Fruit fly (Drosophila melanogaster) whole organism, embryonic: Measurements from ENCODE around the gene CG4820.

Experiments
- Atf3 ChIP-seq: fragments of 200-800 bp; sonication (Bioruptor generic); optimal IDR thresholded peaks from 3 replicates; lab custom pipeline; 2016; ENCODE audit warnings: missing biosample characterization, missing genetic modification characterization
- B-H1 ChIP-seq: fragments of 200-800 bp; sonication (Bioruptor generic); IDR thresholded peaks from 3 replicates; pipeline ENCODE4 v1.3.6; 2022; ENCODE audit warnings: missing biosample characterization, missing genetic modification characterization
- CG1024 ChIP-seq: fragments of 200-800 bp; sonication (Bioruptor generic); IDR thresholded peaks from 2 replicates; pipeline ENCODE4 v1.3.6; 2022; ENCODE audit warnings: missing biosample characterization, missing genetic modification characterization
- CG10366 ChIP-seq: fragments of 200-800 bp; sonication (Bioruptor generic); IDR thresholded peaks from 2 replicates; pipeline ENCODE4 v1.3.6; 2022; ENCODE audit warnings: missing biosample characterization, missing genetic modification characterization
- CG12942 ChIP-seq: fragments of 200-800 bp; sonication (Bioruptor generic); optimal IDR thresholded peaks from 3 replicates; lab custom pipeline; 2016; ENCODE audit warnings: missing biosample characterization, missing genetic modification characterization
- CG13894 ChIP-seq: fragments of 200-800 bp; sonication (Bioruptor generic); optimal IDR thresholded peaks from 3 replicates; lab custom pipeline; 2018; ENCODE audit warnings: missing biosample characterization, mild to moderate bottlenecking, missing genetic modification characterization, moderate library complexity
- CG14014 ChIP-seq: fragments of 200-800 bp; sonication (Bioruptor generic); IDR thresholded peaks from 2 replicates; pipeline ENCODE4 v1.3.6; 2022; ENCODE audit warnings: missing biosample characterization, missing genetic modification characterization
- CG14710 ChIP-seq: fragments of 200-800 bp; sonication (Bioruptor generic); optimal IDR thresholded peaks from 3 replicates; lab custom pipeline; 2019; ENCODE audit warnings: missing biosample characterization, mild to moderate bottlenecking, missing genetic modification characterization, moderate library complexity
- CG15073 ChIP-seq: fragments of 200-800 bp; sonication (Bioruptor generic); optimal IDR thresholded peaks from 2 replicates; lab custom pipeline; 2016; ENCODE audit warnings: missing biosample characterization, missing genetic modification characterization
- CG15269 ChIP-seq: fragments of 200-800 bp; sonication (Bioruptor generic); optimal IDR thresholded peaks from 2 replicates; lab custom pipeline; 2018; ENCODE audit warnings: missing biosample characterization, mild to moderate bottlenecking, missing genetic modification characterization, moderate library complexity
- CG15514 ChIP-seq: fragments of 200-800 bp; sonication (Bioruptor generic); optimal IDR thresholded peaks from 3 replicates; lab custom pipeline; 2017; ENCODE audit warnings: missing biosample characterization, missing genetic modification characterization, mild to moderate bottlenecking, moderate library complexity, missing genetic modification reagents
- CG1792 ChIP-seq: fragments of 200-800 bp; sonication (Bioruptor generic); optimal IDR thresholded peaks from 2 replicates; lab custom pipeline; 2016; ENCODE audit warnings: missing biosample characterization, missing genetic modification characterization
- CG30020 ChIP-seq: fragments of 200-800 bp; optimal IDR thresholded peaks from 2 replicates; lab custom pipeline; 2019; ENCODE audit warnings: missing biosample characterization, mild to moderate bottlenecking, missing genetic modification characterization, moderate library complexity
- CG34224 ChIP-seq: fragments of 200-800 bp; sonication (Bioruptor generic); IDR thresholded peaks from 3 replicates; pipeline ENCODE4 v1.3.6; 2022; ENCODE audit warnings: missing biosample characterization, missing genetic modification characterization; ENCODE audit not compliant: partially characterized antibody
- CG6683 ChIP-seq: fragments of 200-800 bp; sonication (Bioruptor generic); optimal IDR thresholded peaks from 2 replicates; lab custom pipeline; 2017; ENCODE audit warnings: missing biosample characterization, mild to moderate bottlenecking, missing genetic modification characterization, missing genetic modification reagents
- CG6791 ChIP-seq: fragments of 200-800 bp; sonication (Bioruptor generic); IDR thresholded peaks from 3 replicates; pipeline ENCODE4 v1.3.6; 2022; ENCODE audit warnings: missing biosample characterization, missing genetic modification characterization; ENCODE audit not compliant: partially characterized antibody
- CG7963 ChIP-seq: fragments of 200-800 bp; sonication (Bioruptor generic); IDR thresholded peaks from 3 replicates; pipeline ENCODE4 v1.3.6; 2022; ENCODE audit warnings: missing biosample characterization, missing genetic modification characterization; ENCODE audit not compliant: partially characterized antibody
- CG9437 ChIP-seq: fragments of 200-800 bp; sonication (Bioruptor generic); optimal IDR thresholded peaks from 2 replicates; lab custom pipeline; 2018; ENCODE audit warnings: missing biosample characterization, mild to moderate bottlenecking, missing genetic modification characterization
- CrebB ChIP-seq: fragments of 200-800 bp; sonication (Bioruptor generic); optimal IDR thresholded peaks from 3 replicates; lab custom pipeline; 2018; ENCODE audit warnings: missing biosample characterization, mild to moderate bottlenecking, missing genetic modification characterization
- Dbx ChIP-seq: fragments of 200-800 bp; sonication (Bioruptor generic); IDR thresholded peaks from 3 replicates; pipeline ENCODE4 v1.3.6; 2022; ENCODE audit warnings: missing biosample characterization, missing genetic modification characterization
- Elba2 ChIP-seq: fragments of 200-800 bp; sonication (Bioruptor generic); optimal IDR thresholded peaks from 3 replicates; lab custom pipeline; 2016; ENCODE audit warnings: missing biosample characterization, missing genetic modification characterization
- HmgD ChIP-seq: fragments of 200-800 bp; sonication (Bioruptor generic); optimal IDR thresholded peaks from 3 replicates; lab custom pipeline; 2016; ENCODE audit warnings: missing biosample characterization, missing genetic modification characterization
- Hmx ChIP-seq: fragments of 200-800 bp; sonication (Bioruptor generic); optimal IDR thresholded peaks from 2 replicates; lab custom pipeline; 2016; ENCODE audit warnings: missing biosample characterization, missing genetic modification characterization
- Hr51 ChIP-seq, 2 experiments: fragments of 200-800 bp; sonication (Bioruptor generic); optimal IDR thresholded peaks; 2 replicates in 1 of 2; 3 replicates in 1 of 2; lab custom pipeline; 2016 to 2018; ENCODE audit warnings: missing biosample characterization in 2 of 2, missing genetic modification characterization in 2 of 2, mild to moderate bottlenecking in 1 of 2, moderate library complexity in 1 of 2
- Hsf ChIP-seq: fragments of 200-800 bp; sonication (Bioruptor generic); optimal IDR thresholded peaks from 3 replicates; lab custom pipeline; 2016; ENCODE audit warnings: missing biosample characterization, missing genetic modification characterization
- Kr ChIP-seq: fragments of 200-800 bp; sonication (Bioruptor generic); optimal IDR thresholded peaks from 2 replicates; lab custom pipeline; 2017; ENCODE audit warnings: missing biosample characterization, mild to moderate bottlenecking, missing genetic modification characterization
- Meics ChIP-seq: fragments of 200-800 bp; sonication (Bioruptor generic); optimal IDR thresholded peaks from 2 replicates; lab custom pipeline; 2017; ENCODE audit warnings: missing biosample characterization, mild to moderate bottlenecking, missing genetic modification characterization
- NC2β ChIP-seq: fragments of 200-800 bp; sonication (Bioruptor generic); optimal IDR thresholded peaks from 2 replicates; lab custom pipeline; 2016; ENCODE audit warnings: missing biosample characterization, missing genetic modification characterization
- PHDP ChIP-seq: fragments of 200-800 bp; sonication (Bioruptor generic); optimal IDR thresholded peaks from 3 replicates; lab custom pipeline; 2018; ENCODE audit warnings: missing biosample characterization, mild to moderate bottlenecking, missing genetic modification characterization, moderate library complexity
- Rx ChIP-seq: fragments of 200-800 bp; sonication (Bioruptor generic); IDR thresholded peaks from 2 replicates; pipeline ENCODE4 v1.3.6; 2022; ENCODE audit warnings: missing biosample characterization, missing genetic modification characterization
- TFAM ChIP-seq: fragments of 200-800 bp; sonication (Bioruptor generic); optimal IDR thresholded peaks from 2 replicates; lab custom pipeline; 2017; ENCODE audit warnings: missing biosample characterization, missing genetic modification characterization, inconsistent platforms
- ab ChIP-seq: fragments of 200-800 bp; sonication (Bioruptor generic); optimal IDR thresholded peaks from 2 replicates; lab custom pipeline; 2016; ENCODE audit warnings: missing biosample characterization, missing genetic modification characterization
- bsh ChIP-seq, 2 experiments: fragments of 200-800 bp; sonication (Bioruptor generic); optimal IDR thresholded peaks; 2 replicates each; lab custom pipeline; 2017 to 2018; ENCODE audit warnings: mild to moderate bottlenecking in 2 of 2, missing biosample characterization in 2 of 2, missing genetic modification characterization in 2 of 2, moderate library complexity in 1 of 2
- cwo ChIP-seq: fragments of 200-800 bp; sonication (Bioruptor generic); optimal IDR thresholded peaks from 3 replicates; lab custom pipeline; 2017; ENCODE audit warnings: missing biosample characterization, missing genetic modification characterization, mild to moderate bottlenecking, moderate library complexity, missing genetic modification reagents
- dan ChIP-seq: fragments of 200-800 bp; sonication (Bioruptor generic); IDR thresholded peaks from 2 replicates; pipeline ENCODE4 v1.3.6; 2022; ENCODE audit warnings: missing biosample characterization, missing genetic modification characterization
- emc ChIP-seq: fragments of 200-800 bp; sonication (Bioruptor generic); optimal IDR thresholded peaks from 2 replicates; lab custom pipeline; 2016; ENCODE audit warnings: missing biosample characterization, missing genetic modification characterization
- eve ChIP-seq, 2 experiments: fragments of >200 bp; optimal IDR thresholded peaks; 2 replicates each; lab custom pipeline; 2017; ENCODE audit warnings: missing biosample characterization in 2 of 2, missing genetic modification characterization in 2 of 2
- ewg ChIP-seq: fragments of 200-800 bp; sonication (Bioruptor generic); optimal IDR thresholded peaks from 3 replicates; lab custom pipeline; 2017; ENCODE audit warnings: mild to moderate bottlenecking, missing biosample characterization, missing genetic modification reagents, missing genetic modification characterization
- gce ChIP-seq: fragments of 200-800 bp; sonication (Bioruptor generic); IDR thresholded peaks from 3 replicates; pipeline ENCODE4 v1.3.6; 2022; ENCODE audit warnings: missing biosample characterization, missing genetic modification characterization
- ham ChIP-seq: fragments of 200-800 bp; sonication (Bioruptor generic); IDR thresholded peaks from 2 replicates; pipeline ENCODE4 v1.3.6; 2022; ENCODE audit warnings: missing biosample characterization, missing genetic modification characterization
- her ChIP-seq: fragments of 200-800 bp; sonication (Bioruptor generic); optimal IDR thresholded peaks from 2 replicates; lab custom pipeline; 2016; ENCODE audit warnings: missing biosample characterization, missing genetic modification characterization
- kah ChIP-seq: fragments of 200-800 bp; sonication (Bioruptor generic); optimal IDR thresholded peaks from 2 replicates; lab custom pipeline; 2018; ENCODE audit warnings: missing biosample characterization, mild to moderate bottlenecking, missing genetic modification characterization
- knrl ChIP-seq: fragments of 200-800 bp; sonication (Bioruptor generic); IDR thresholded peaks from 3 replicates; pipeline ENCODE4 v1.3.6; 2022; ENCODE audit warnings: missing biosample characterization, missing genetic modification characterization; ENCODE audit not compliant: partially characterized antibody
- lola ChIP-seq, 3 experiments: fragments of >200 bp in 2 of 3; fragments of 200-800 bp in 1 of 3; sonication (Bioruptor generic) in 1 of 3; optimal IDR thresholded peaks; 2 replicates each; lab custom pipeline; 2017 to 2019; ENCODE audit warnings: missing biosample characterization in 3 of 3, missing genetic modification characterization in 3 of 3, mild to moderate bottlenecking in 1 of 3, moderate library complexity in 1 of 3
- row ChIP-seq: fragments of 200-800 bp; sonication (Bioruptor generic); IDR thresholded peaks from 3 replicates; pipeline ENCODE4 v1.3.6; 2022; ENCODE audit warnings: missing biosample characterization, missing genetic modification characterization
- sd ChIP-seq: fragments of 200-800 bp; sonication (Bioruptor generic); optimal IDR thresholded peaks from 3 replicates; lab custom pipeline; 2018; ENCODE audit warnings: missing biosample characterization, mild to moderate bottlenecking, missing genetic modification characterization, moderate library complexity
- shn ChIP-seq: fragments of 200-800 bp; sonication (Bioruptor generic); optimal IDR thresholded peaks from 3 replicates; lab custom pipeline; 2016; ENCODE audit warnings: missing biosample characterization, missing genetic modification characterization
- sob ChIP-seq: fragments of 200-800 bp; sonication (Bioruptor generic); IDR thresholded peaks from 2 replicates; pipeline ENCODE4 v1.3.6; 2022; ENCODE audit warnings: missing biosample characterization, missing genetic modification characterization
- ttk ChIP-seq: fragments of 200-800 bp; sonication (Bioruptor generic); IDR thresholded peaks from 2 replicates; pipeline ENCODE4 v2.1.2; 2022; ENCODE audit warnings: missing biosample characterization, missing genetic modification characterization
- wdn ChIP-seq: fragments of 200-800 bp; sonication (Bioruptor generic); IDR thresholded peaks from 2 replicates; pipeline ENCODE4 v1.3.6; 2022; ENCODE audit warnings: missing biosample characterization, missing genetic modification characterization

Gene CG4820

DNA sequence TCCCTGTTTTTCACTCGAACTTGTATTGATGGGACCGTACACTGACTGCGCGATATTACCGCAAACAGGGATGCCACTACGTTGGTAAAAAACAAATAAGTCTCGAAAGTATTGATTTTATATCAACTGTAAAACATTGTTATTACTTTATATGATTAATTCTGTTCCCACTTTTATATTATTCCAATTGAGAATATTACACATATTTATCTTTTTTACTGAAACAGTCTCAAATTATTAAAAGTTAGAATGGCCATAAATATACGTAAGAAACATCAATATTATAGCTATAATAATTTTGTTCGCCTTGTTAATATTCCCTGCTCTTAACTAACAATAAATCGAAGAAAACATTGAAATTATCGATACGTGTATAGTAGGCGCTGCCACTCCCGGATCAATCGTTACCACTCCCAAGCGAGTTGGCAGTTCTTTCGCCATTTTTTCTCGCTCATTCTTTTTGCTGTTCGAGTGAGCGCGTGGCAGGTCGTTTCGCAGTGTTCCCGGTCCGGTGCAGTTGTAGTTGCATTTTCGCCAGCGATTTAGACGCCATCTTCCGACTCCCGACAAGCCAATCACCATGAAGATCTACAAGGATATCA is 6.4 kb upstream of the CG4820 start, which contains the start of the genes SdhC and Tctp (continued):
- peak; percentile 17 for TF ChIP-seq ewg (GFP tag; lab: Kevin White, UChicago)
- peak; percentile 36 for TF ChIP-seq CG9437 (GFP tag; lab: Kevin White, UChicago)
- TF ChIP-seq TFAM (GFP tag; lab: Kevin White, UChicago), result no peak
- TF ChIP-seq CrebB (tag; lab: Kevin White, UChicago), result no peak
- TF ChIP-seq ttk (GFP tag; lab: Robert Waterston, UW), result no peak
- no peak for TF ChIP-seq dan
- TF ChIP-seq CG34224 (GFP tag; lab: Robert Waterston, UW), result peak; percentile 32; the same call in 1 of the 3 replicates
- peak; percentile 51 for TF ChIP-seq CG15269 (tag; lab: Kevin White, UChicago)
- no peak for TF ChIP-seq eve (GFP tag; optimal IDR thresholded peaks at IDR 0.05; lab: Kevin White, UChicago)
- peak; percentile 17 for TF ChIP-seq Hmx (GFP tag; lab: Kevin White, UChicago)
- peak; percentile 4 for TF ChIP-seq PHDP (tag; lab: Kevin White, UChicago)
- TF ChIP-seq CG6791 (GFP tag; lab: Robert Waterston, UW), result peak; percentile 62
- no peak for TF ChIP-seq CG14014 (GFP tag; lab: Robert Waterston, UW)
- no peak for TF ChIP-seq sd (tag; lab: Kevin White, UChicago)
- TF ChIP-seq Elba2 (GFP tag; lab: Kevin White, UChicago), result peak; percentile 19
- TF ChIP-seq sob, result no peak
- no peak for TF ChIP-seq cwo (GFP tag; lab: Kevin White, UChicago)
- TF ChIP-seq CG7963 (GFP tag; lab: Robert Waterston, UW), result no peak
- no peak for TF ChIP-seq Rx (GFP tag; lab: Robert Waterston, UW)
- peak; percentile 38 for TF ChIP-seq shn
- TF ChIP-seq lola (GFP tag; optimal IDR thresholded peaks at IDR 0.05; lab: Kevin White, UChicago), result peak in 1 of 3 experiments; percentile 59
- TF ChIP-seq row (GFP tag; lab: Robert Waterston, UW), result peak; percentile 72
- TF ChIP-seq her, result no peak
- TF ChIP-seq CG15073 (GFP tag; lab: Kevin White, UChicago), result no peak
- no peak for TF ChIP-seq CG1792 (GFP tag; lab: Kevin White, UChicago)
- TF ChIP-seq ham, result no peak
- TF ChIP-seq CG6683 (GFP tag; lab: Kevin White, UChicago), result no peak
- peak; percentile 89 for TF ChIP-seq CG14710 (tag; lab: Kevin White, UChicago)
- TF ChIP-seq Atf3, result no peak
- TF ChIP-seq Hsf (GFP tag; lab: Kevin White, UChicago), result peak; percentile 64
- peak; percentile 64 for TF ChIP-seq CG30020 (tag; lab: Kevin White, UChicago)
- peak; percentile 30 for TF ChIP-seq NC2β
- peak; percentile 1 for TF ChIP-seq ab (GFP tag; lab: Kevin White, UChicago)
- no peak for TF ChIP-seq emc (GFP tag; lab: Kevin White, UChicago)
- TF ChIP-seq kah (GFP tag; lab: Kevin White, UChicago), result peak; percentile 13
- TF ChIP-seq Kr (GFP tag; lab: Kevin White, UChicago), result no peak
- TF ChIP-seq gce (GFP tag; lab: Robert Waterston, UW), result no peak
- peak; percentile 40 for TF ChIP-seq CG12942 (GFP tag; lab: Kevin White, UChicago)
- peak in 1 of 2 experiments; percentile 20 for TF ChIP-seq bsh (GFP tag; optimal IDR thresholded peaks at IDR 0.05; lab: Kevin White, UChicago)
- no peak for TF ChIP-seq B-H1 (GFP tag; lab: Robert Waterston, UW)
- peak; percentile 48; the same call in 2 of the 3 replicates for TF ChIP-seq knrl (GFP tag; lab: Robert Waterston, UW)
- TF ChIP-seq Hr51 (GFP tag; optimal IDR thresholded peaks at IDR 0.05; lab: Kevin White, UChicago), result peak; percentile 17 to 60
- TF ChIP-seq wdn, result no peak
- peak; percentile 62 for TF ChIP-seq Meics (GFP tag; lab: Kevin White, UChicago)
- no peak for TF ChIP-seq CG1024 (GFP tag; lab: Robert Waterston, UW)
- TF ChIP-seq HmgD (GFP tag; lab: Kevin White, UChicago), result peak; percentile 34
- no peak for TF ChIP-seq CG10366 (GFP tag; lab: Robert Waterston, UW)
- peak; percentile 72 for TF ChIP-seq CG13894 (tag; lab: Kevin White, UChicago)
- 0 out of 3 replicates have a peak, but pooled peaks have one; percentile 35 for TF ChIP-seq Dbx (GFP tag; lab: Robert Waterston, UW)
- peak; percentile 60 for TF ChIP-seq CG15514 (GFP tag; lab: Kevin White, UChicago)
